Worm (Caenorhabditis elegans) whole organism, L1 larva: ENCODE measurements around the gene smrc-1.

Experiments
- C16A3.4 ChIP-seq: fragments of 150-350 bp; optimal IDR thresholded peaks from 2 replicates; lab custom pipeline; 2014; ENCODE audit warnings: missing biosample characterization, missing genetic modification characterization
- C34B4.2 ChIP-seq: sonication (generic microtip); optimal IDR thresholded peaks from 2 replicates; lab custom pipeline; 2017; ENCODE audit warnings: mild to moderate bottlenecking, missing genetic modification characterization, missing compliant biosample characterization
- F16B12.6 ChIP-seq: fragments of 150-350 bp; optimal IDR thresholded peaks from 2 replicates; lab custom pipeline; 2014; ENCODE audit warnings: missing biosample characterization, missing genetic modification characterization
- ama-1 ChIP-seq: fragments of 150-350 bp; optimal IDR thresholded peaks from 2 replicates; lab custom pipeline; 2014
- blmp-1 ChIP-seq: fragments of 150-350 bp; optimal IDR thresholded peaks from 2 replicates; lab custom pipeline; 2014; ENCODE audit warnings: missing biosample characterization, missing genetic modification characterization
- ceh-63 ChIP-seq: fragments of 200-800 bp; sonication (Bioruptor generic); optimal IDR thresholded peaks from 2 replicates; lab custom pipeline; 2018; ENCODE audit warnings: mild to moderate bottlenecking, missing genetic modification characterization, missing compliant biosample characterization
- ceh-8 ChIP-seq: fragments of 200-800 bp; sonication (Bioruptor generic); optimal IDR thresholded peaks from 2 replicates; lab custom pipeline; 2018; ENCODE audit warnings: mild to moderate bottlenecking, missing genetic modification characterization, moderate library complexity, missing compliant biosample characterization
- ceh-82 ChIP-seq, 3 experiments: fragments of 150-350 bp in 1 of 3; sonication (generic microtip) in 2 of 3; optimal IDR thresholded peaks; 2 replicates each; lab custom pipeline; 2014 to 2017; ENCODE audit warnings: missing biosample characterization in 3 of 3, missing genetic modification characterization in 3 of 3
- ceh-88 ChIP-seq: fragments of 200-800 bp; sonication (Bioruptor generic); IDR thresholded peaks from 2 replicates; pipeline ENCODE4 v1.3.6; 2022; ENCODE audit warnings: missing genetic modification characterization, missing compliant biosample characterization
- ceh-90 ChIP-seq: sonication (generic microtip); optimal IDR thresholded peaks from 2 replicates; lab custom pipeline; 2016; ENCODE audit warnings: missing genetic modification characterization, missing compliant biosample characterization
- ces-1 ChIP-seq: fragments of 150-350 bp; optimal IDR thresholded peaks from 2 replicates; lab custom pipeline; 2014; ENCODE audit warnings: missing biosample characterization, missing genetic modification reagents, missing genetic modification characterization
- dpl-1 ChIP-seq, 3 experiments: fragments of 150-350 bp in 2 of 3; sonication (generic microtip) in 1 of 3; optimal IDR thresholded peaks; 2 replicates each; lab custom pipeline; 2014 to 2017; ENCODE audit warnings: missing biosample characterization in 3 of 3, missing genetic modification characterization in 3 of 3, missing genetic modification reagents in 3 of 3
- dsc-1 ChIP-seq: sonication (generic microtip); optimal IDR thresholded peaks from 2 replicates; lab custom pipeline; 2016; ENCODE audit warnings: mild to moderate bottlenecking, missing genetic modification characterization, missing compliant biosample characterization
- efl-1 ChIP-seq, 4 experiments: fragments of 150-350 bp; optimal IDR thresholded peaks in 3 of 4; peaks in 1 of 4; 1 replicate in 1 of 4; 2 replicates in 3 of 4; lab custom pipeline; 2014; ENCODE audit warnings: missing biosample characterization in 2 of 4, missing genetic modification characterization in 2 of 4, missing genetic modification reagents in 2 of 4
- efl-3 ChIP-seq: fragments of 200-800 bp; sonication (Bioruptor generic); optimal IDR thresholded peaks from 2 replicates; lab custom pipeline; 2018; ENCODE audit warnings: mild to moderate bottlenecking, missing genetic modification characterization, missing compliant biosample characterization
- egl-13 ChIP-seq: sonication (generic microtip); optimal IDR thresholded peaks from 2 replicates; lab custom pipeline; 2016; ENCODE audit warnings: missing genotype, missing genetic modification reagents, missing genetic modification characterization, missing compliant biosample characterization
- ets-5 ChIP-seq: fragments of 200-800 bp; sonication (Bioruptor generic); IDR thresholded peaks from 2 replicates; pipeline ENCODE4 v1.3.6; 2022; ENCODE audit warnings: missing genetic modification characterization, missing compliant biosample characterization
- fkh-4 ChIP-seq: sonication (generic microtip); optimal IDR thresholded peaks from 2 replicates; lab custom pipeline; 2016; ENCODE audit warnings: missing compliant biosample characterization, missing genetic modification characterization, borderline replicate concordance
- fkh-8 ChIP-seq: sonication (generic microtip); optimal IDR thresholded peaks from 2 replicates; lab custom pipeline; 2016; ENCODE audit warnings: mild to moderate bottlenecking, missing genetic modification characterization, missing compliant biosample characterization
- fos-1 ChIP-seq: fragments of 150-350 bp; optimal IDR thresholded peaks from 2 replicates; lab custom pipeline; 2014; ENCODE audit warnings: missing biosample characterization, missing genetic modification characterization
- grh-1 ChIP-seq: fragments of 200-800 bp; sonication (Bioruptor generic); IDR thresholded peaks from 2 replicates; pipeline ENCODE4 v1.3.6; 2022; ENCODE audit warnings: missing genetic modification reagents, missing genetic modification characterization, missing compliant biosample characterization
- hlh-17 ChIP-seq: fragments of 200-800 bp; sonication (Bioruptor generic); optimal IDR thresholded peaks from 2 replicates; lab custom pipeline; 2018; ENCODE audit warnings: missing genetic modification characterization, mild to moderate bottlenecking, missing compliant biosample characterization, moderate library complexity, borderline replicate concordance
- isw-1 ChIP-seq: fragments of 200-800 bp; sonication (Bioruptor generic); IDR thresholded peaks from 2 replicates; pipeline ENCODE4 v1.3.6; 2022; ENCODE audit warnings: missing genetic modification characterization, missing compliant biosample characterization
- lin-13 ChIP-seq: fragments of 150-350 bp; optimal IDR thresholded peaks from 2 replicates; lab custom pipeline; 2014; ENCODE audit warnings: missing biosample characterization, missing genetic modification reagents, missing genetic modification characterization
- lin-14 ChIP-seq: fragments of 200-800 bp; sonication (Bioruptor generic); optimal IDR thresholded peaks from 2 replicates; lab custom pipeline; 2018; ENCODE audit warnings: mild to moderate bottlenecking, missing genetic modification characterization, moderate library complexity, missing compliant biosample characterization
- lin-15B ChIP-seq: fragments of 150-350 bp; sonication (generic microtip); optimal IDR thresholded peaks from 3 replicates; lab custom pipeline; 2014; ENCODE audit warnings: missing biosample characterization, missing genetic modification characterization
- lin-35 ChIP-seq, 2 experiments: fragments of 150-350 bp; optimal IDR thresholded peaks; 2 replicates each; lab custom pipeline; 2014; ENCODE audit warnings: missing biosample characterization in 2 of 2, missing genetic modification characterization in 2 of 2, missing genetic modification reagents in 2 of 2
- lin-39 ChIP-seq: fragments of 150-350 bp; optimal IDR thresholded peaks from 2 replicates; lab custom pipeline; 2014; ENCODE audit warnings: missing biosample characterization, missing genetic modification reagents, missing genetic modification characterization
- lsy-2 ChIP-seq, 2 experiments: fragments of 150-350 bp; optimal IDR thresholded peaks; 2 replicates each; lab custom pipeline; 2014; ENCODE audit warnings: missing biosample characterization in 2 of 2, missing genetic modification characterization in 2 of 2
- mdl-1 ChIP-seq, 2 experiments: fragments of 150-350 bp; optimal IDR thresholded peaks; 2 replicates each; lab custom pipeline; 2014 to 2017; ENCODE audit warnings: missing biosample characterization in 2 of 2, missing genetic modification characterization in 2 of 2, inconsistent platforms in 1 of 2
- mef-2 ChIP-seq: fragments of 150-350 bp; optimal IDR thresholded peaks from 2 replicates; lab custom pipeline; 2014; ENCODE audit warnings: missing biosample characterization, missing genetic modification characterization
- mep-1 ChIP-seq: fragments of 150-350 bp; optimal IDR thresholded peaks from 2 replicates; lab custom pipeline; 2014; ENCODE audit warnings: missing biosample characterization, missing genetic modification characterization
- nhr-11 ChIP-seq: fragments of 150-350 bp; optimal IDR thresholded peaks from 2 replicates; lab custom pipeline; 2014; ENCODE audit warnings: missing biosample characterization, missing genetic modification characterization
- nhr-12 ChIP-seq: sonication (generic microtip); optimal IDR thresholded peaks from 2 replicates; lab custom pipeline; 2017; ENCODE audit warnings: missing biosample characterization, missing genetic modification characterization
- nhr-47 ChIP-seq: sonication (generic microtip); optimal IDR thresholded peaks from 2 replicates; lab custom pipeline; 2016; ENCODE audit warnings: mild to moderate bottlenecking, missing genetic modification characterization, moderate library complexity, missing compliant biosample characterization
- nhr-71 ChIP-seq: sonication (generic microtip); optimal IDR thresholded peaks from 2 replicates; lab custom pipeline; 2016; ENCODE audit warnings: mild to moderate bottlenecking, missing genetic modification characterization, moderate library complexity, missing compliant biosample characterization
- nhr-76 ChIP-seq: sonication (generic microtip); optimal IDR thresholded peaks from 2 replicates; lab custom pipeline; 2017; ENCODE audit warnings: missing biosample characterization, missing genetic modification characterization
- nhr-84 ChIP-seq: sonication (generic microtip); optimal IDR thresholded peaks from 2 replicates; lab custom pipeline; 2017; ENCODE audit warnings: missing biosample characterization, missing genetic modification characterization
- nhr-85 ChIP-seq: sonication (generic microtip); peaks from one replicate; lab custom pipeline; 2016; ENCODE audit warnings: missing genetic modification characterization, inconsistent platforms, missing compliant biosample characterization
- snpc-4 ChIP-seq: fragments of 150-350 bp; optimal IDR thresholded peaks from 2 replicates; lab custom pipeline; 2014; ENCODE audit warnings: missing biosample characterization, missing genetic modification characterization
- snu-23 ChIP-seq: sonication (generic microtip); optimal IDR thresholded peaks from 2 replicates; lab custom pipeline; 2016; ENCODE audit warnings: missing genetic modification characterization, missing compliant biosample characterization
- sptf-1 ChIP-seq: fragments of 150-350 bp; optimal IDR thresholded peaks from 2 replicates; lab custom pipeline; 2014; ENCODE audit warnings: missing biosample characterization, missing genetic modification characterization
- sup-37 ChIP-seq: fragments of 200-800 bp; sonication (Bioruptor generic); optimal IDR thresholded peaks from 2 replicates; lab custom pipeline; 2018; ENCODE audit warnings: mild to moderate bottlenecking, missing genetic modification characterization, missing compliant biosample characterization
- swsn-7 ChIP-seq: sonication (generic microtip); optimal IDR thresholded peaks from 2 replicates; lab custom pipeline; 2016; ENCODE audit warnings: missing genetic modification characterization, missing compliant biosample characterization
- tbx-2 ChIP-seq: sonication (generic microtip); optimal IDR thresholded peaks from 2 replicates; lab custom pipeline; 2016; ENCODE audit warnings: missing genetic modification characterization, missing compliant biosample characterization
- tlp-1 ChIP-seq: fragments of 150-350 bp; optimal IDR thresholded peaks from 2 replicates; lab custom pipeline; 2014; ENCODE audit warnings: missing biosample characterization, missing genetic modification characterization
- unc-130 ChIP-seq: fragments of 150-350 bp; optimal IDR thresholded peaks from 2 replicates; lab custom pipeline; 2017; ENCODE audit warnings: missing biosample characterization, missing genetic modification characterization, inconsistent platforms
- unc-30 ChIP-seq: sonication (generic microtip); optimal IDR thresholded peaks from 2 replicates; lab custom pipeline; 2017; ENCODE audit warnings: missing biosample characterization, missing genetic modification characterization
- unc-86 ChIP-seq: sonication (generic microtip); optimal IDR thresholded peaks from 2 replicates; lab custom pipeline; 2016; ENCODE audit warnings: missing genetic modification characterization, missing compliant biosample characterization
- unc-98 ChIP-seq: fragments of 200-800 bp; sonication (Bioruptor generic); IDR thresholded peaks from 2 replicates; pipeline ENCODE4 v1.3.6; 2022; ENCODE audit warnings: missing genetic modification characterization, missing compliant biosample characterization
- xbp-1 ChIP-seq: sonication (generic microtip); optimal IDR thresholded peaks from 2 replicates; lab custom pipeline; 2016; ENCODE audit warnings: missing genetic modification characterization, missing compliant biosample characterization
- zag-1 ChIP-seq: fragments of 150-350 bp; optimal IDR thresholded peaks from 2 replicates; lab custom pipeline; 2014; ENCODE audit warnings: missing biosample characterization, missing genetic modification characterization
- zip-4 ChIP-seq: fragments of 200-800 bp; sonication (Bioruptor generic); optimal IDR thresholded peaks from 2 replicates; lab custom pipeline; 2018; ENCODE audit warnings: mild to moderate bottlenecking, missing genetic modification characterization, moderate library complexity, missing compliant biosample characterization
- ztf-11 ChIP-seq, 2 experiments: sonication (generic microtip); optimal IDR thresholded peaks; 2 replicates each; lab custom pipeline; 2016 to 2017; ENCODE audit warnings: missing genetic modification characterization in 2 of 2, missing biosample characterization in 1 of 2, missing compliant biosample characterization in 1 of 2

The smrc-1 gene

ce11 chrIII:6402346-6402745, 11.6 kb downstream of the smrc-1 start (continued):
- TF ChIP-seq ces-1 (GFP tag; lab: Kevin White, UChicago) (no peak), isw-1 (no peak), mdl-1 (tag; optimal IDR thresholded peaks at IDR 0.05; lab: Kevin White, UChicago) (no peak), dsc-1 (tag; lab: Kevin White, UChicago) (no peak), ceh-82 (tag; optimal IDR thresholded peaks at IDR 0.05; lab: Kevin White, UChicago) (no peak), C34B4.2 (tag; lab: Kevin White, UChicago) (no peak), nhr-11 (tag; lab: Kevin White, UChicago) (peak; percentile 58), dpl-1 (GFP tag; optimal IDR thresholded peaks at IDR 0.05; lab: Kevin White, UChicago) (no peak), ztf-11 (tag; optimal IDR thresholded peaks at IDR 0.05; lab: Kevin White, UChicago) (no peak), sptf-1 (tag; lab: Kevin White, UChicago) (no peak), egl-13 (tag; lab: Kevin White, UChicago) (no peak), unc-98 (GFP tag; lab: Robert Waterston, UW) (no peak; the same call in 1 of the 2 replicates), grh-1 (no peak), snu-23 (peak; percentile 67), unc-86 (tag; lab: Kevin White, UChicago) (no peak), unc-30 (tag; lab: Kevin White, UChicago) (no peak), mep-1 (tag; lab: Kevin White, UChicago) (no peak), snpc-4 (no peak), ceh-63 (GFP tag; lab: Kevin White, UChicago) (no peak), nhr-84 (tag; lab: Kevin White, UChicago) (no peak), hlh-17 (no peak), swsn-7 (tag; lab: Kevin White, UChicago) (peak; percentile 43), tlp-1 (no peak), F16B12.6 (tag; lab: Kevin White, UChicago) (no peak), ceh-88 (GFP tag; lab: Robert Waterston, UW) (peak; percentile 13; the same call in 1 of the 2 replicates), zag-1 (tag; lab: Kevin White, UChicago) (no peak), nhr-47 (tag; lab: Kevin White, UChicago) (peak; percentile 32), ceh-8 (GFP tag; lab: Kevin White, UChicago) (no peak), fkh-4 (no peak), ets-5 (GFP tag; lab: Robert Waterston, UW) (no peak), nhr-71 (peak; percentile 91), lin-39 (tag; lab: Kevin White, UChicago) (peak; percentile 57), tbx-2 (tag; lab: Kevin White, UChicago) (peak; percentile 54), lin-15B (tag; lab: Kevin White, UChicago) (no peak), nhr-12 (tag; lab: Kevin White, UChicago) (no peak), unc-130 (tag; lab: Kevin White, UChicago) (no peak), lin-13 (peak; percentile 60), C16A3.4 (tag; lab: Kevin White, UChicago) (no peak), lin-35 (GFP tag; optimal IDR thresholded peaks at IDR 0.05; lab: Kevin White, UChicago) (peak in 1 of 2 experiments; percentile 14), ceh-90 (tag; lab: Kevin White, UChicago) (no peak), efl-3 (GFP tag; lab: Kevin White, UChicago) (no peak), ama-1 (no peak), fkh-8 (tag; lab: Kevin White, UChicago) (no peak), blmp-1 (tag; lab: Kevin White, UChicago) (no peak), xbp-1 (tag; lab: Kevin White, UChicago) (peak; percentile 78), nhr-76 (tag; lab: Kevin White, UChicago) (no peak), fos-1 (tag; lab: Kevin White, UChicago) (no peak), lsy-2 (tag; optimal IDR thresholded peaks at IDR 0.05; lab: Kevin White, UChicago) (peak; percentile 22 to 51), nhr-85 (tag; lab: Kevin White, UChicago) (no peak), mef-2 (no peak), zip-4 (GFP tag; lab: Kevin White, UChicago) (no peak), sup-37 (peak; percentile 23), lin-14 (GFP tag; lab: Kevin White, UChicago) (peak; percentile 56), efl-1 (optimal IDR thresholded peaks at IDR 0.05; lab: Kevin White, UChicago) (peak in 1 of 2 experiments; percentile 11), efl-1 (GFP tag; optimal IDR thresholded peaks at IDR 0.05 in 1 of 2; lab: Kevin White, UChicago) (peak in 1 of 2 experiments; percentile 49)
